Worm (Caenorhabditis elegans): ENCODE measurements around the gene lact-8.

lact-8 gene

DNA sequence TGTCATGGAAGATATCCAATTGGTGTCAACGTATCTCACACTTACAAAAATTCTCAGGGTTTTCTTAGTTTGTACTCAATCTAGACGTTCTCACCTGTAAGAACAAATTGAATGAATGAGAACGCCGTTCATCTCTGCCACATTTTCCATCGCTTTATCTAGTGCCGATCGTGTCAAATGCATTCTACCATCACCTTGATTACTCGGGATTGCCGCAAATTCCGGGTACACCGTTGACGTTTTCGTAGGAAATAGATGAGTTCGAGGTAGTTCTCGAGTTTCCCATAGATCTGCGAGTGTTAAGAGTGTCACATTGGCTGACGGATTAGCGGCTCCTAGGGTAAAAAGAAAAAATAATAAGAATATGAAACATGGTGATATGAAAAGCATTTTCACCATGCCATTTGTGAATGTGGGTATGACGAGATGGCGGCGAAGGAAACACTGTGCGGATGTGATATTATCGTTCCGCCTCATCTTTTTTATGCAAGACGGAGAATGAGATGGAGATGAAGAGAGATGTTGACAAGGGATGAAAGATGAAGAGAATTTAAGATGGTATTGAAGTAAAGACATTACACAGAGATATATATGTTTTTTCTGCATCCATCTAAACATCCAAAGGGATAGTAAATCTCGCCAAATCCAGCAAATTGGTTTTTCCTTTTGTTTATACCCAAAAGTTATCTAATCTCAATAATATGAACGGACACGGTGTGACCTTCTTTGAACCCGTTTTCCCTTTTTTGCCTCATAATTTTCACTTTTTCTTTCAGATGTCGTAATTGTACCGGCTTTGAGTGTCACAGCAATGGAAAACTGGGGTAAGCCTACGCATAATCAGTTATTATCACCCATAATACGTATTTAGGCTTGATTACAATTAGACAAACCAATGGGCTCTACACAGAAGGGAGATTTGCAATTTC is at the start of gene lact-8:
Gene lact-8, minus strand, starts transcription at position 445 of the 929 bp plus-strand sequence.
- TF ChIP-seq W03F9.2 (tag; optimal IDR thresholded peaks at IDR 0.05) (no peak), dao-5 (tag; optimal IDR thresholded peaks at IDR 0.05) (no peak), him-1 (tag; optimal IDR thresholded peaks at IDR 0.05) (no peak)

DNA sequence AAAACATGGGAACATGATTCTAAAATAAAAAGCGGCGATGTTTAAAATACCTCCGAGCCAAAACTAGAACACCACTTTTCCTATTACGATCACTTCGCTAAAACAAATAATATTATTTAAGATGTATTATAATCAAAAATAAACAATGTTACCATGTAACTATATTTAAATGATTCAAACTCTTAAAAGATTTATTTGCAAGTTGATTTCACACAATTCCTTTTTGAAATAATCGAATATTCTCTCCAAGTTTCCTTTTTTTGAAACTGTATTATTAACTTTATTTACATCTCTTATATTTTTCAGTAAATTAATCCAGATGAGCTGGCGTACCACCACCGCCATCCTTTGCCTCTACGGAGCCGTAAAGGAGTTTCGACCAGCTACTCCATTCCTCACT is 47.8 kb upstream of the lact-8 start, which contains the start of gene folt-1:
Gene folt-1, plus strand, starts transcription at position 301 of the 400 bp plus-strand sequence.
- no peak for TF ChIP-seq W03F9.2 (tag; optimal IDR thresholded peaks at IDR 0.05)
- no peak for TF ChIP-seq dao-5 (tag; optimal IDR thresholded peaks at IDR 0.05)

DNA sequence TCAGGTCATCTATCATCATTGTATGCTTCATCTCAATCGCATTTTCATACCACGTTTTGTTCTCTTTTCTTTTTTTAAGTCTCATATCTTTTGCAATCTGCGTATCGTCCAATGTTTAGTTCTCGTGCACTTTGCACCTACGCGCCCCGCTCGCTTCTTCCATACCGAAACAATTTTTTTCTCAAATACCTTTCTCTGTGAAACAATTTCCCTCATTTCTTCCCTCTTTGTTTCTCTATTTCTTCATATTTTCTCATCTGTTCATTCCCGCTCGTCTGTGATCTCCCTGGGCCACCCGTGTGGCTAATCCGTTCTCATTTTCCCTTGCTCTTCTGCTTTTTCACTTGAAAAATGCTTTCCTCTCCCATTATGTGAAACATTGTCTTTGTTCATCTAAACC is 46.9 kb upstream of the lact-8 start:
- no peak for TF ChIP-seq W03F9.2 (tag; optimal IDR thresholded peaks at IDR 0.05)
- no peak for TF ChIP-seq him-1 (tag; optimal IDR thresholded peaks at IDR 0.05)
- TF ChIP-seq dao-5 (tag; optimal IDR thresholded peaks at IDR 0.05), result no peak

DNA sequence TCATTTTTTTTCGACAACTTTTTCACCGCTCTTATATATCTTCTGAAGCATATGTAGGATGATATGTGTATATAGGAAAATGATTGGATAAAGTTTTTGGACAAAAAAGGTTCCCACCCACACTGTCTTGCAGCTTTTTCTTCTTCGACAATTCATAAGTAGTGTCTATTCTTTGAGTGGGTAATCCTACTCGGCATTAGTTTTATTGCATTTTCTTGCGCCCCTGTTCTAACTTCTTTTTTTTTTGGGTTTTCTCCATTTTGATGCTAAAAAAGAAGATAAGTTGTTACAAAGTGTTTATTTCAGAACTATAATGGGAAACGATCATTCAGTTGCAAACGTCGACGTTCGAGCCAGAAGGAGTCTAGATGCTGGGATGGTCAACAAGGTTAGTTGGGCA is 40.9 kb upstream of the lact-8 start, which contains the start of gene glb-3:
Gene glb-3, plus strand, starts transcription at position 301 of the 400 bp plus-strand sequence.
- TF ChIP-seq him-1 (tag; optimal IDR thresholded peaks at IDR 0.05) (no peak), dao-5 (tag; optimal IDR thresholded peaks at IDR 0.05) (no peak), W03F9.2 (tag; optimal IDR thresholded peaks at IDR 0.05) (no peak)

DNA sequence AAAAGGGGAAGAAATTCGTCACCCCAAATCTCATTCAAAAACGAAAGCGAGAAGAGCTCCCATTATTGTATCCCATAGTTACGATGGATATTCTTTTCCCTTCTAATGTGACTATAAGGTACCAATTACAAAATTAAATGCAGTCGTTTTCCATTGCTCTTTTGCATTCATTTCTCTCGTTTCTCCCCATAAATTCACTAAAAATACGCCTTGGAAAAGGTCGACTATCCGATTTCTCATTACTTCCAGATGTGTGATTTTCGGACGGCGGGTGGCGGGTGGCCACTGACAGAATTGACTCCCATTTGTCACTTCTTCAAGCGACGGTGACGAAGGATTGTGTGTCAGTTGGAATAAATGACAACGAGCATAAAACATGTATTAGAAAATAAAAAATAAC is 40.1 kb upstream of the lact-8 start:
- TF ChIP-seq W03F9.2 (tag; optimal IDR thresholded peaks at IDR 0.05) (no peak), him-1 (tag; optimal IDR thresholded peaks at IDR 0.05) (no peak), dao-5 (tag; optimal IDR thresholded peaks at IDR 0.05) (no peak)

DNA sequence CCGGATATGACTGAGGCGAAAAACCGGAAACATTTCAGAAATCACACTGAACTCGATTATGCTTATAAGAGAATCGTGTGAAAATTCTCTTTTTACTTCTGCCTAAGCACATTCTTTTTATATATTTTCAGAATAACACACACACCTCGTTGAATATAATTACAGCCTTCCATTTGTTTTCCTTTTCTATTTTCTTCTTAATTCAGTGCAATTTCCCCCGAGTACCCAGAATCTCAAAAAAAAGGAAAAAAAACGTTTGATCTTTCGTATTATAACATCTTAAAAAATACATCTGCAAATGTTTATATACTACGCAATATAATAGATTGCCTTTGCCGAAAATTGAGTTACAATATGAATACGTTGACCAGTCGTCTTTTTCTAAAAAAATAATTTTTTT is 38.4 kb upstream of the lact-8 start:
- TF ChIP-seq dao-5 (tag; optimal IDR thresholded peaks at IDR 0.05) (no peak), W03F9.2 (tag; optimal IDR thresholded peaks at IDR 0.05) (no peak), him-1 (tag; optimal IDR thresholded peaks at IDR 0.05) (no peak)

DNA sequence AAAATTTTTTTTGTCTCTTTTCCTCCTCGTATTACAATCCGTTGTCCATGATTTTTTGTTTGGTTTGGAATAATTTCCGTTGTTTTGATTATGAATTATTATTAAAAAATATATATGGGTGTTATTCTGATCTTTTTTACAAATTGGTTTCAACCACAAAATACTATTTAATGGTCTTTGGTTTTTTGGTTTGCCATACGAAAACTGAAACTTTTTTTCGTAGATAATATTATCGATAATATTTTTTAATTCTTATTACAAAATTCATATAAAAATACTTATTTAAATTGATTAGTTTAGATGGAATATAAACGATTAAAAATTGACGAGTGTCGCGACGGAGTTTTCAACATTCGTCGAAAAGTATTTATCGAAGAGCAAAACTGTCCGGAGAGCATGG is 33.8 kb upstream of the lact-8 start, which contains the start of gene jmjd-5:
Gene jmjd-5, plus strand, starts transcription at position 301 of the 400 bp plus-strand sequence.
- TF ChIP-seq him-1 (tag; optimal IDR thresholded peaks at IDR 0.05) (no peak), W03F9.2 (tag; optimal IDR thresholded peaks at IDR 0.05) (no peak), dao-5 (tag; optimal IDR thresholded peaks at IDR 0.05) (no peak)

DNA sequence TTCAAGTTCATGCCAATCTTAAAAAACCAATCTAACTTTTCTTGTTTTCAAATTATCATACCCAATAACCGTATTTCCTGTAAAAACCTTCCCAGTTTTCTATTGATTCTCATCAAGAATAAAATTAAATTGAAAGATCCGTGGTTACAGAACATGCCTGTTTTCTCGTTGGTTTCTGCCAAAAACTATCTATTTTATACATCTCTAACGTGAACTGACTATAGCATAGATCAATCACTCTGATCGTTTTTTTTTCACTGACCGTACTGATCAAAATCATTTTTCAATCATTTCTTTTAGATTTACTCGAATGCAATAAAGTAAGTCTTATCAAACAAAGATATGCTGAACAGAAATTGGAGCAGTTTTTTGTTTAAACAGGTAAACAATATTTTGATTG is 31.5 kb upstream of the lact-8 start, which contains the start of gene C06H2.2:
Gene C06H2.2, plus strand, starts transcription at position 301 of the 400 bp plus-strand sequence.
- TF ChIP-seq W03F9.2 (tag; optimal IDR thresholded peaks at IDR 0.05) (no peak), him-1 (tag; optimal IDR thresholded peaks at IDR 0.05) (no peak), dao-5 (tag; optimal IDR thresholded peaks at IDR 0.05) (no peak)

DNA sequence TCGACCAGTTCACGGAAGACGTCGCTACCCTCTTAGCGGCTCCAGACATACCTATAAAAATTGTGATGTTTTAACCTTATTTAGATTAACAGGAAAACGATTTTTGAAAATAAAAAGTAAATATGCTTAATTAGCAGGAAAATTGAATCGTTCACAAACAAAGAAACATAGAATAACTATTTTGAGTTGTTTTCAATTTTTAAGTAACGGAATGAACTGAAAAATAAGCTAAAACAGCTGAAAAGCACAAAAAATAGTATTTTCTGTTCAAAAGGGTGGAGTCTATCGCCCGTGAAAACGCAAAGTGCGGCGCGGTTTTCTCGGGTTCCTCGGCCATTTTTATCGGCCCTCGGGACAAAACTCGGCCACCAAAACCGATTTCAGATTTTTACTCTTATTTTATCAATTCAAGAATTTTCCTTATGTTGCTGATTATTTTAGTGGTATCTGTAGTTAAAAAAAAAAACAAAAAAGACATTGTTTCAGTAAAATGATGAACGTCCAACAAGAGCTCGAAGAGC is 30.5 kb upstream of the lact-8 start, which contains the start of the genes atp-5 and lmtr-3:
Gene atp-5, minus strand, starts transcription at position 51 of the 521 bp plus-strand sequence.
Gene lmtr-3, plus strand, starts transcription at position 370 of the 521 bp plus-strand sequence.
- TF ChIP-seq W03F9.2 (tag; optimal IDR thresholded peaks at IDR 0.05) (peak; percentile 84), him-1 (tag; optimal IDR thresholded peaks at IDR 0.05) (peak; percentile 34), dao-5 (tag; optimal IDR thresholded peaks at IDR 0.05) (no peak)

DNA sequence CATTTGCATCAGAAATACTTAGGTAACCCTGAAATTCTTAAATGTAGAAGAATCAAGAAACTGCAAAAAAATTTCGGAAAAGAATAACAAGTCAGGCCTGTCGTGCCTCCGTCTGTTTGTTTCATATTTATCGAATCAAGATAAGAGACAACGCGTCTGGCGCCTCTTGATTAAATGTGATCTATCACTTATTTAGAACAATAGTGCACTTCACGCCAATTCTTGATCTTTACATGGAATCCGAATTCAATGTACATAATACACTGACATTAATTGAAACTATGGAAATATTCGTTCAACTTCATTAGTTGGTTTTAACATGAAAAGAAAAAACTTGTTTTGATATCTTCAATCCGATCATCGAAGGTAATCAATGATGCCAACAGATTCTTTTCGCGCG is 29.1 kb upstream of the lact-8 start, which contains the start of gene mboa-2:
Gene mboa-2, minus strand, starts transcription at position 28 of the 400 bp plus-strand sequence.
- TF ChIP-seq W03F9.2 (tag; optimal IDR thresholded peaks at IDR 0.05) (peak; percentile 12), him-1 (tag; optimal IDR thresholded peaks at IDR 0.05) (no peak), dao-5 (tag; optimal IDR thresholded peaks at IDR 0.05) (no peak)

DNA sequence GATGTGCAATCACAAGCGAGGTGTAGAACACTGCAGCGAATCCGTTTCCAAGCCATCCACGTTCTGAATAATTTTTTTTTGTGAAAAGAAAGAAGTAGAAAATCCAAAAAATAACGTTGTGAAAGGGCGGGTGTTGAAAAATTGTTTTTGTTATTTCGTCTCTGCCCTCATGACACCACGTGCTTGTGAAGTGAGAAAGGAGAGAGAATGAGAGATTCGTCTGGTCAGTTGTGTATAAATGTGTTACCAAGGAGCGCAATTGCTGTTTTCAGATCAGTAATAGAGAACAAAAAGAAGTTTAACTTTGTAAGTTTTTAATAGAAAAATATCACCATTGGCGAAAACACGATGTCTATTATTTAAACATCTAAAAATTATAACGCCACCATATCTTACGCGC is 27.8 kb upstream of the lact-8 start:
- no peak for TF ChIP-seq him-1 (tag; optimal IDR thresholded peaks at IDR 0.05)

DNA sequence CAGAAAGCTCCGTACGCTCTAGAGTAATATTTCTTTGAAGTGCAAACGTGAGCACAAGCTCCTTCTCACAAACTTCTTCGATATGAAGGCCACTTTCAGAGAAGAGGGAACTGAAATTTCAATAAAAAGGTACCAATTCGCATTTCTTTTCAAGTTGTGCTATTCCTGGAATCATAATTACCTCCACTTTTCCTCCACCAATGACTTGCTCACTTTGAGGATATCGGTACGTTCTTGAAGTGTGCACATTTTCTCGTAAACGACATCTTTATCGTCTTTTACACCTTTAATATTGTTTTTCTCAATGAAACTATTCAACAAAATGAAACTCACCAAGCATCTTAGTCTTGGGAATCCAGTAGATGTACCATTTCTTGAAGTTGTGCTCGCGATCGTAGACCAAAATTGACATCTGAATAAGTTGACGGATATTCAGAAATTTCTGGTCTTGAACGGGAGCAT is 25.9 kb upstream of the lact-8 start, which contains the start of gene scb-1:
Gene scb-1, minus strand, starts transcription at position 412 of the 462 bp plus-strand sequence.
- TF ChIP-seq W03F9.2 (tag; optimal IDR thresholded peaks at IDR 0.05) (no peak), dao-5 (tag; optimal IDR thresholded peaks at IDR 0.05) (no peak), him-1 (tag; optimal IDR thresholded peaks at IDR 0.05) (no peak)

DNA sequence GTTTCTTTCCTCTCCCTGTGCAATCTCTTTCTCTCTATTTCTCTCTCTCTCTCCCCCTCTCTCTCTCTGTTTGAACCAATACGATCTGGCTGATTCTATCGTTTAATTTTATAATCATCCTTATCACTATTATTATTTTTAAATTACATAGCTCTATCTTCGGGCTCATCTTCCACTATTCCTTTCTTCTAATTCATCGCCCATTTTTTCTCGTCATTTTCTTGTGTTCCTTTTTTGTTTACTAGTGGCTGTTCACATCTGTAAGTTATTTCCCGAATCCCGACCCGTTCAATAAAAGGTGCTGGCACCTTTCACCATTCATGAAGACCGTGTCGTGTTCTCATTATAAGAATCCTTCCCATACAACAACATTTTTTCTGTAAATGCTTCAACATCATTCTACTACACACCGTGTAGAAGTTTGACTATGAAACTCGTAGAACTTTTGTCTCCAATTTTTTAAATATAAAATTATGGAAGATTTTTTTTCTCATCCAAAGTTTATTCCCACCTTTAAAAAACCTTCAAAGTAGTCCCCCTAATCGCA is 24.8 kb upstream of the lact-8 start:
- TF ChIP-seq dao-5 (tag; optimal IDR thresholded peaks at IDR 0.05), result no peak

DNA sequence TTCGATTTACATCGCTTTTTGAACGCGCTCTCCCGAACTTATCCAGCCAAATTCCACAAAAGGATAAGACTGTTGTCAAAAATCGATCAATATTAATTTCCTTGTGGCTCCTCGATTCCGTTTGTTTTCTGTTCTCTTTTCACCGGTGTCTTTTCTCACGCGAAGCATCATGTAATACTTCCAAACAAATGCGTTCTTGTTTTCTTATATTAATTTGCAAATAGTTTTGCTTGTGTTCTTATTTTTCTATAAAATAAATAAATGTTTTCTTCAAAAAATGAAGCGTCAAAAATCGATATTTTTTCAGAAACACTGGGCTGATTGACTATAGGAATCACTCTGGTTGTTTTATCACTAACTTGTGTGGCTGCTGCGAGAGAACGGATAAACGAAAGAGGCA is 20.2 kb upstream of the lact-8 start, which contains the start of gene math-33:
Gene math-33, plus strand, starts transcription at position 301 of the 400 bp plus-strand sequence.
- TF ChIP-seq him-1 (tag; optimal IDR thresholded peaks at IDR 0.05), result no peak
- TF ChIP-seq W03F9.2 (tag; optimal IDR thresholded peaks at IDR 0.05), result no peak
- TF ChIP-seq dao-5 (tag; optimal IDR thresholded peaks at IDR 0.05), result no peak
